Fruit fly (Drosophila melanogaster) whole organism, embryonic: ENCODE measurements around the gene yl.
A peak's percentile ranks its signal among the peaks of the same experiment; 100 is the strongest.

Experiments
- Ada2b ChIP-seq: fragments of 200-800 bp; sonication (Bioruptor generic); IDR thresholded peaks from 2 replicates; pipeline ENCODE4 v1.3.6; 2022; ENCODE audit warnings: missing biosample characterization, missing genetic modification characterization
- Asciz ChIP-seq: fragments of 200-800 bp; sonication (Bioruptor generic); optimal IDR thresholded peaks from 2 replicates; lab custom pipeline; 2017; ENCODE audit warnings: missing biosample characterization, mild to moderate bottlenecking, missing genetic modification characterization, missing genetic modification reagents
- B-H2 ChIP-seq: fragments of 200-800 bp; sonication (Bioruptor generic); optimal IDR thresholded peaks from 2 replicates; lab custom pipeline; 2018; ENCODE audit warnings: missing biosample characterization, mild to moderate bottlenecking, missing genetic modification characterization
- BtbVII ChIP-seq: fragments of 200-800 bp; sonication (Bioruptor generic); optimal IDR thresholded peaks from 3 replicates; lab custom pipeline; 2017; ENCODE audit warnings: missing biosample characterization, mild to moderate bottlenecking, missing genetic modification characterization
- CG10321 ChIP-seq: fragments of 200-800 bp; sonication (Bioruptor generic); IDR thresholded peaks from 2 replicates; pipeline ENCODE4 v1.3.6; 2022; ENCODE audit warnings: missing biosample characterization, missing genetic modification characterization
- CG10366 ChIP-seq: fragments of 200-800 bp; sonication (Bioruptor generic); IDR thresholded peaks from 2 replicates; pipeline ENCODE4 v1.3.6; 2022; ENCODE audit warnings: missing biosample characterization, missing genetic modification characterization
- CG10462 ChIP-seq: fragments of 200-800 bp; sonication (Bioruptor generic); optimal IDR thresholded peaks from 2 replicates; lab custom pipeline; 2016; ENCODE audit warnings: missing biosample characterization, missing genetic modification characterization
- CG11696 ChIP-seq: fragments of 200-800 bp; sonication (Bioruptor generic); IDR thresholded peaks from 2 replicates; pipeline ENCODE4 v1.3.6; 2022; ENCODE audit warnings: missing biosample characterization, missing genetic modification characterization
- CG12744 ChIP-seq: fragments of 200-800 bp; sonication (Bioruptor generic); optimal IDR thresholded peaks from 2 replicates; lab custom pipeline; 2016; ENCODE audit warnings: missing biosample characterization, missing genetic modification characterization
- CG13287 ChIP-seq: fragments of 200-800 bp; sonication (Bioruptor generic); IDR thresholded peaks from 2 replicates; pipeline ENCODE4 v1.3.6; 2022; ENCODE audit warnings: missing biosample characterization, missing genetic modification characterization; ENCODE audit not compliant: partially characterized antibody
- CG13296 ChIP-seq: fragments of 200-800 bp; sonication (Bioruptor generic); optimal IDR thresholded peaks from 3 replicates; lab custom pipeline; 2018; ENCODE audit warnings: missing biosample characterization, mild to moderate bottlenecking, missing genetic modification characterization
- CG13624 ChIP-seq: fragments of 200-800 bp; sonication (Bioruptor generic); optimal IDR thresholded peaks from 2 replicates; lab custom pipeline; 2016; ENCODE audit warnings: missing biosample characterization, missing genetic modification characterization
- CG15011 ChIP-seq: fragments of 200-800 bp; sonication (Bioruptor generic); optimal IDR thresholded peaks from 3 replicates; lab custom pipeline; 2018; ENCODE audit warnings: missing biosample characterization, mild to moderate bottlenecking, missing genetic modification characterization
- CG15073 ChIP-seq: fragments of 200-800 bp; sonication (Bioruptor generic); optimal IDR thresholded peaks from 2 replicates; lab custom pipeline; 2016; ENCODE audit warnings: missing biosample characterization, missing genetic modification characterization
- CG1603 ChIP-seq: fragments of 200-800 bp; sonication (Bioruptor generic); optimal IDR thresholded peaks from 2 replicates; lab custom pipeline; 2019; ENCODE audit warnings: missing biosample characterization, mild to moderate bottlenecking, missing genetic modification characterization, moderate library complexity
- CG17359 ChIP-seq: fragments of 200-800 bp; sonication (Bioruptor generic); optimal IDR thresholded peaks from 3 replicates; lab custom pipeline; 2018; ENCODE audit warnings: missing biosample characterization, mild to moderate bottlenecking, missing genetic modification characterization, moderate library complexity
- CG17385 ChIP-seq: fragments of 200-800 bp; sonication (Bioruptor generic); optimal IDR thresholded peaks from 3 replicates; lab custom pipeline; 2018; ENCODE audit warnings: missing biosample characterization, mild to moderate bottlenecking, missing genetic modification characterization
- CG17568 ChIP-seq: fragments of 200-800 bp; sonication (Bioruptor generic); optimal IDR thresholded peaks from 2 replicates; lab custom pipeline; 2018; ENCODE audit warnings: missing biosample characterization, mild to moderate bottlenecking, missing genetic modification characterization, moderate library complexity
- CG18262 ChIP-seq: fragments of 200-800 bp; optimal IDR thresholded peaks from 3 replicates; lab custom pipeline; 2019; ENCODE audit warnings: missing biosample characterization, mild to moderate bottlenecking, missing genetic modification characterization, moderate library complexity
- CG1832 ChIP-seq: fragments of 200-800 bp; sonication (Bioruptor generic); optimal IDR thresholded peaks from 2 replicates; lab custom pipeline; 2017; ENCODE audit warnings: missing biosample characterization, mild to moderate bottlenecking, missing genetic modification characterization, inconsistent platforms
- CG2202 ChIP-seq: fragments of 200-800 bp; sonication (Bioruptor generic); optimal IDR thresholded peaks from 2 replicates; lab custom pipeline; 2018; ENCODE audit warnings: missing biosample characterization, mild to moderate bottlenecking, missing genetic modification characterization
- CG33213 ChIP-seq: fragments of 200-800 bp; sonication (Bioruptor generic); optimal IDR thresholded peaks from 3 replicates; lab custom pipeline; 2016; ENCODE audit warnings: missing biosample characterization, missing genetic modification characterization
- CG6813 ChIP-seq: fragments of 200-800 bp; sonication (Bioruptor generic); optimal IDR thresholded peaks from 2 replicates; lab custom pipeline; 2017; ENCODE audit warnings: missing biosample characterization, missing genetic modification characterization, mild to moderate bottlenecking, moderate library complexity, missing genetic modification reagents
- CG9215 ChIP-seq: fragments of 200-800 bp; sonication (Bioruptor generic); IDR thresholded peaks from 2 replicates; pipeline ENCODE4 v1.3.6; 2022; ENCODE audit warnings: missing biosample characterization, missing genetic modification characterization
- Deaf1 ChIP-seq: fragments of 200-800 bp; optimal IDR thresholded peaks from 3 replicates; lab custom pipeline; 2019; ENCODE audit warnings: missing biosample characterization, mild to moderate bottlenecking, missing genetic modification characterization, moderate library complexity
- Doc2 ChIP-seq: fragments of 200-800 bp; sonication (Bioruptor generic); IDR thresholded peaks from 2 replicates; pipeline ENCODE4 v1.3.6; 2022; ENCODE audit warnings: missing biosample characterization, missing genetic modification characterization
- Gug ChIP-seq: fragments of 200-800 bp; sonication (Bioruptor generic); IDR thresholded peaks from 4 replicates; pipeline ENCODE4 v1.3.6; 2022; ENCODE audit warnings: missing biosample characterization, missing genetic modification characterization
- HLH4C ChIP-seq: fragments of 200-800 bp; sonication (Bioruptor generic); IDR thresholded peaks from 3 replicates; pipeline ENCODE4 v1.3.6; 2022; ENCODE audit warnings: missing biosample characterization, missing genetic modification characterization; ENCODE audit not compliant: partially characterized antibody
- Hr78 ChIP-seq, 2 experiments: fragments of 200-800 bp in 1 of 2; fragments of >200 bp in 1 of 2; sonication (Bioruptor generic) in 1 of 2; optimal IDR thresholded peaks; 2 replicates each; lab custom pipeline; 2017 to 2019; ENCODE audit warnings: missing biosample characterization in 2 of 2, missing genetic modification characterization in 2 of 2, mild to moderate bottlenecking in 1 of 2, moderate library complexity in 1 of 2
- Jarid2 ChIP-seq: fragments of 200-800 bp; sonication (Bioruptor generic); optimal IDR thresholded peaks from 3 replicates; lab custom pipeline; 2017; ENCODE audit warnings: mild to moderate bottlenecking, missing biosample characterization, missing genetic modification reagents, missing genetic modification characterization
- NFAT ChIP-seq: fragments of 200-800 bp; sonication (Bioruptor generic); IDR thresholded peaks from 2 replicates; pipeline ENCODE4 v1.3.6; 2022; ENCODE audit warnings: missing biosample characterization, missing genetic modification characterization
- Oli ChIP-seq: fragments of 200-800 bp; sonication (Bioruptor generic); optimal IDR thresholded peaks from 2 replicates; lab custom pipeline; 2018; ENCODE audit warnings: missing biosample characterization, mild to moderate bottlenecking, missing genetic modification characterization, moderate library complexity
- Taf1 ChIP-seq: fragments of 200-800 bp; sonication (Bioruptor generic); IDR thresholded peaks from 2 replicates; pipeline ENCODE4 v1.3.6; 2022; ENCODE audit warnings: missing biosample characterization, missing genetic modification characterization
- cg ChIP-seq: fragments of 200-800 bp; sonication (Bioruptor generic); optimal IDR thresholded peaks from 3 replicates; lab custom pipeline; 2019; ENCODE audit warnings: missing biosample characterization, mild to moderate bottlenecking, missing genetic modification characterization, moderate library complexity
- fd96Cb ChIP-seq: fragments of 200-800 bp; sonication (Bioruptor generic); optimal IDR thresholded peaks from 2 replicates; lab custom pipeline; 2018; ENCODE audit warnings: missing biosample characterization, mild to moderate bottlenecking, missing genetic modification characterization, moderate library complexity
- fu2 ChIP-seq: fragments of 200-800 bp; sonication (Bioruptor generic); optimal IDR thresholded peaks from 2 replicates; lab custom pipeline; 2016; ENCODE audit warnings: missing biosample characterization, missing genetic modification characterization
- gem ChIP-seq: fragments of 200-800 bp; sonication (Bioruptor generic); optimal IDR thresholded peaks from 2 replicates; lab custom pipeline; 2019; ENCODE audit warnings: missing biosample characterization, mild to moderate bottlenecking, missing genetic modification characterization, moderate library complexity
- h ChIP-seq: fragments of >200 bp; optimal IDR thresholded peaks from 2 replicates; lab custom pipeline; 2017
- hb ChIP-seq: fragments of 200-800 bp; sonication (Bioruptor generic); IDR thresholded peaks from 3 replicates; pipeline ENCODE4 v1.3.6; 2022; ENCODE audit warnings: missing biosample characterization, missing genetic modification characterization; ENCODE audit not compliant: partially characterized antibody
- kah ChIP-seq: fragments of 200-800 bp; sonication (Bioruptor generic); optimal IDR thresholded peaks from 2 replicates; lab custom pipeline; 2018; ENCODE audit warnings: missing biosample characterization, mild to moderate bottlenecking, missing genetic modification characterization
- klu ChIP-seq: fragments of 200-800 bp; sonication (Bioruptor generic); IDR thresholded peaks from 2 replicates; pipeline ENCODE4 v1.3.6; 2022; ENCODE audit warnings: missing biosample characterization, missing genetic modification characterization
- lab ChIP-seq: fragments of 200-800 bp; sonication (Bioruptor generic); optimal IDR thresholded peaks from 3 replicates; lab custom pipeline; 2017; ENCODE audit warnings: missing biosample characterization, missing genetic modification characterization, mild to moderate bottlenecking, moderate library complexity, missing genetic modification reagents
- mam ChIP-seq: fragments of 200-800 bp; sonication (Bioruptor generic); optimal IDR thresholded peaks from 3 replicates; lab custom pipeline; 2016; ENCODE audit warnings: missing biosample characterization, missing genetic modification characterization
- otp ChIP-seq: fragments of 200-800 bp; sonication (Bioruptor generic); IDR thresholded peaks from 3 replicates; pipeline ENCODE4, ENCODE4 v1.3.6; 2022; ENCODE audit warnings: missing biosample characterization, missing genetic modification characterization
- pum ChIP-seq: fragments of 200-800 bp; sonication (Bioruptor generic); optimal IDR thresholded peaks from 2 replicates; lab custom pipeline; 2016; ENCODE audit warnings: missing biosample characterization, missing genetic modification characterization
- repo ChIP-seq: fragments of 200-800 bp; sonication (Bioruptor generic); optimal IDR thresholded peaks from 2 replicates; lab custom pipeline; 2016; ENCODE audit warnings: missing biosample characterization, missing genetic modification characterization
- ro ChIP-seq: fragments of 200-800 bp; sonication (Bioruptor generic); IDR thresholded peaks from 2 replicates; pipeline ENCODE4 v1.3.6; 2022; ENCODE audit warnings: missing biosample characterization, missing genetic modification characterization
- scrt ChIP-seq: fragments of 200-800 bp; sonication (Bioruptor generic); optimal IDR thresholded peaks from 2 replicates; lab custom pipeline; 2018; ENCODE audit warnings: missing biosample characterization, mild to moderate bottlenecking, missing genetic modification characterization, moderate library complexity
- sima ChIP-seq: fragments of 200-800 bp; sonication (Bioruptor generic); optimal IDR thresholded peaks from 2 replicates; lab custom pipeline; 2016; ENCODE audit warnings: missing biosample characterization, missing genetic modification characterization
- tll ChIP-seq, 2 experiments: fragments of 200-800 bp in 1 of 2; fragments of >200 bp in 1 of 2; sonication (Bioruptor generic) in 1 of 2; optimal IDR thresholded peaks; 2 replicates each; lab custom pipeline; 2017 to 2019; ENCODE audit warnings: missing biosample characterization in 2 of 2, missing genetic modification characterization in 2 of 2, mild to moderate bottlenecking in 1 of 2, moderate library complexity in 1 of 2

Gene yl

DNA sequence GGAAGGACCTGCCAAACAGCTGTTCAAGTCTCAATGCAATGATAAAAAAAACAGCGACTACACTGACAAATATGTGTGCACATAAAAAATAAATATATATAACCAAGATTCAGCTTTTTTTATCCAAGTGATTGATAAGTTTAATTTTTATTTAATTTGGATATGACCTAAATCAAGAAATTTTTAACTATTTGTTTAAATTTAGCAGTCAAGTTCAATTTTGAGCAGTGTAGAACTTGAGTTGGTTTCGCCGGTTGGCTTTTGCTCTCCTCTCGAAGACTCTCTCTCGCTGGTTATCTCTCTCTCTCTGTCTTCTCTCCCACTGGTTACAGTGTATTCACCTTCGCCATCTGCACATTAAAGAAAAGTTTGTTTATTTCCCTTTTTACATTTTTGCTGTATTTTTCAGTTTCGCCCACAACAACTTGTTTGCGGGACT is 25.1 kb downstream of the yl start (continued):
- TF ChIP-seq otp (GFP tag; lab: Robert Waterston, UW), result peak; percentile 78; the same call in 2 of the 3 replicates
- peak; percentile 90 for TF ChIP-seq CG17359
- TF ChIP-seq sima (GFP tag; lab: Kevin White, UChicago), result peak; percentile 53
- TF ChIP-seq CG13287 (GFP tag; lab: Robert Waterston, UW), result no peak
- TF ChIP-seq Oli (tag; lab: Kevin White, UChicago), result peak; percentile 88
- TF ChIP-seq cg, result no peak
- peak; percentile 44; the same call in 2 of the 4 replicates for TF ChIP-seq Gug (GFP tag; lab: Robert Waterston, UW)
- TF ChIP-seq CG17385, result peak; percentile 84
- TF ChIP-seq hb (GFP tag; lab: Robert Waterston, UW), result no peak
- TF ChIP-seq gem, result peak; percentile 95
- TF ChIP-seq repo (GFP tag; lab: Kevin White, UChicago), result peak; percentile 35
- peak; percentile 62 for TF ChIP-seq CG2202
- TF ChIP-seq HLH4C, result no peak
- TF ChIP-seq lab (GFP tag; lab: Kevin White, UChicago), result peak; percentile 93
- peak; percentile 66; the same call in 1 of the 2 replicates for TF ChIP-seq ro (GFP tag; lab: Robert Waterston, UW)
- TF ChIP-seq Taf1 (GFP tag; lab: Robert Waterston, UW), result peak; percentile 74
- TF ChIP-seq CG10366 (GFP tag; lab: Robert Waterston, UW), result peak; percentile 82
- peak; percentile 44 for TF ChIP-seq CG13624
- TF ChIP-seq h, result no peak
- TF ChIP-seq fd96Cb, result peak; percentile 89
- TF ChIP-seq CG1603, result peak; percentile 28
- peak; percentile 84 for TF ChIP-seq CG13296 (GFP tag; lab: Kevin White, UChicago)
- peak; percentile 80 for TF ChIP-seq CG15011 (GFP tag; lab: Kevin White, UChicago)
- TF ChIP-seq fu2 (GFP tag; lab: Kevin White, UChicago), result peak; percentile 48
- peak; percentile 83 for TF ChIP-seq CG6813
- peak; percentile 86 for TF ChIP-seq BtbVII (GFP tag; lab: Kevin White, UChicago)
- peak; percentile 51 for TF ChIP-seq Jarid2 (GFP tag; lab: Kevin White, UChicago)
- peak; percentile 74 for TF ChIP-seq scrt (GFP tag; lab: Kevin White, UChicago)
- TF ChIP-seq Hr78 (GFP tag; optimal IDR thresholded peaks at IDR 0.05; lab: Kevin White, UChicago), result peak in 1 of 2 experiments; percentile 53
- peak; percentile 67 for TF ChIP-seq Deaf1 (tag; lab: Kevin White, UChicago)
- TF ChIP-seq Doc2 (GFP tag; lab: Robert Waterston, UW), result peak; percentile 54; the same call in 1 of the 2 replicates
- peak; percentile 66; the same call in 1 of the 2 replicates for TF ChIP-seq klu
- peak; percentile 62 for TF ChIP-seq kah (GFP tag; lab: Kevin White, UChicago)
- TF ChIP-seq CG12744, result peak; percentile 66
- TF ChIP-seq CG17568, result peak; percentile 69
- peak; percentile 93 for TF ChIP-seq Ada2b (GFP tag; lab: Robert Waterston, UW)
- no peak for TF ChIP-seq CG1832 (GFP tag; lab: Kevin White, UChicago)
- TF ChIP-seq CG10321 (GFP tag; lab: Robert Waterston, UW), result peak; percentile 58
- TF ChIP-seq CG18262 (tag; lab: Kevin White, UChicago), result peak; percentile 90
- TF ChIP-seq NFAT (GFP tag; lab: Robert Waterston, UW), result peak; percentile 55; the same call in 1 of the 2 replicates
- TF ChIP-seq B-H2 (GFP tag; lab: Kevin White, UChicago), result peak; percentile 0
- peak; percentile 13 for TF ChIP-seq CG33213 (GFP tag; lab: Kevin White, UChicago)
- peak; percentile 80 for TF ChIP-seq CG10462
- TF ChIP-seq pum (GFP tag; lab: Kevin White, UChicago), result peak; percentile 69
- peak; percentile 36 for TF ChIP-seq CG15073 (GFP tag; lab: Kevin White, UChicago)
- TF ChIP-seq CG11696 (GFP tag; lab: Robert Waterston, UW), result peak; percentile 65
- peak; percentile 81 for TF ChIP-seq CG9215 (GFP tag; lab: Robert Waterston, UW)
- peak; percentile 62 for TF ChIP-seq mam (GFP tag; lab: Kevin White, UChicago)
- TF ChIP-seq tll (GFP tag; optimal IDR thresholded peaks at IDR 0.05; lab: Kevin White, UChicago), result no peak
- TF ChIP-seq Asciz (GFP tag; lab: Kevin White, UChicago), result peak; percentile 87
